Worm (Caenorhabditis elegans): ENCODE results near the gene myo-2.
A peak's percentile ranks its signal among the peaks of the same experiment; 100 is the strongest.

DNA sequence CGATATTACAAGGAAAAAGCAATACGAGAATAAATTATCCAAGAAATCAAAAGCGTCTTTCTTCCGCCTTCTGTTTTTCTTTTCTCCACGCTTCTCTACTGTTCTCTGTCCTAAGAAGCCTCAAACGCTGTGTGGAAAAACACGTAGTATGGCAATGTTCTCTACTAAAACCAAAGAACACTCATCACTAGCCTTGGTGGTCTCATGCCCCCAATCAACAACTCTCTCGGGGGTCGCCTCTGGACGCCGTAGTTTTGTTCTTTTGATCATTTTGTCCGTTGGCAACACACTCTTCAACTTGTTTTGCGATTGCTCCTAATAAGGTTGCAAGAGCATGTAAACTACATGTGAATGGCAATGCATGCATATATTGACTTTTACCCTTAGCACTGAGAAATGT is 49.4 kb downstream of the myo-2 start:
- TF ChIP-seq lin-35 (GFP tag; optimal IDR thresholded peaks at IDR 0.05) (peak; percentile 16 to 50), lsy-2 (tag; optimal IDR thresholded peaks at IDR 0.05) (peak; percentile 36 to 37), ceh-63 (GFP tag; optimal IDR thresholded peaks at IDR 0.05) (no peak), C16A3.4 (tag; optimal IDR thresholded peaks at IDR 0.05) (peak; percentile 29), dpl-1 (GFP tag; optimal IDR thresholded peaks at IDR 0.05) (peak in 1 of 3 experiments; percentile 6), lin-15B (tag; optimal IDR thresholded peaks at IDR 0.05) (no peak), lin-14 (GFP tag; optimal IDR thresholded peaks at IDR 0.05) (peak; percentile 93), zip-4 (GFP tag; optimal IDR thresholded peaks at IDR 0.05) (no peak), lir-3 (tag; optimal IDR thresholded peaks at IDR 0.05; ENCODE audit: poor library complexity) (peak; percentile 2), ama-1 (optimal IDR thresholded peaks at IDR 0.05) (peak; percentile 2), nhr-76 (tag; optimal IDR thresholded peaks at IDR 0.05) (no peak), nhr-11 (tag; optimal IDR thresholded peaks at IDR 0.05) (no peak), lin-39 (tag; optimal IDR thresholded peaks at IDR 0.05) (no peak)

Data from whole organism, L1 larva.